Worm (Caenorhabditis elegans): ENCODE results near the gene ins-7.

ins-7 gene

DNA sequence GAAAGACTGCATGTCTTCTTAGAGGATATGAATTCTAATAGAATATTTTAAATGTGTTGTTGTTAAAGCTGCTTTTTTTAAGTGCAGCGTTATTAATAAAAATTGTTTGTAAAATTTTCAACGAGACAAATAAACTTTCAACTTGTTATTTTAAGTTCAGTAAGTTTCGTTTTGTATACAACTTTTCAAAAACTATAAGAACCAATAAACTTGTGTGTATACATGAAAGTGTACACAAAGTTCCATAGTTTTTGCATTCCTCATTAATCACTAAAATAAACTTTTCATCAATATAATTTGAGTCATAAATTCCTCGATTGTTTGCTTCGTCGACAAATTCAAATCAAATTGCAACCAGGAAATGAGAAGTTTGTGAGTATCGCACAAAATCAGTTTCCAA lies 34.0 kb downstream of the ins-7 start, which contains the start of gene srm-3:
srm-3 (plus strand) TSS at position 301 of the 400 bp plus-strand sequence.
- TF ChIP-seq ztf-23 (GFP tag; IDR thresholded peaks at IDR 0.05) = no peak
- TF ChIP-seq T22C8.4 (GFP tag; IDR thresholded peaks at IDR 0.05) = no peak
- TF ChIP-seq med-1 (GFP tag; optimal IDR thresholded peaks at IDR 0.05; ENCODE audit: insufficient read depth) = no peak
- no peak for TF ChIP-seq ref-1 (GFP tag; conservative IDR thresholded peaks at IDR 0.05)
- no peak for TF ChIP-seq flt-1 (GFP tag; IDR thresholded peaks at IDR 0.05)
- no peak for TF ChIP-seq klf-2 (GFP tag; conservative IDR thresholded peaks at IDR 0.05)

DNA sequence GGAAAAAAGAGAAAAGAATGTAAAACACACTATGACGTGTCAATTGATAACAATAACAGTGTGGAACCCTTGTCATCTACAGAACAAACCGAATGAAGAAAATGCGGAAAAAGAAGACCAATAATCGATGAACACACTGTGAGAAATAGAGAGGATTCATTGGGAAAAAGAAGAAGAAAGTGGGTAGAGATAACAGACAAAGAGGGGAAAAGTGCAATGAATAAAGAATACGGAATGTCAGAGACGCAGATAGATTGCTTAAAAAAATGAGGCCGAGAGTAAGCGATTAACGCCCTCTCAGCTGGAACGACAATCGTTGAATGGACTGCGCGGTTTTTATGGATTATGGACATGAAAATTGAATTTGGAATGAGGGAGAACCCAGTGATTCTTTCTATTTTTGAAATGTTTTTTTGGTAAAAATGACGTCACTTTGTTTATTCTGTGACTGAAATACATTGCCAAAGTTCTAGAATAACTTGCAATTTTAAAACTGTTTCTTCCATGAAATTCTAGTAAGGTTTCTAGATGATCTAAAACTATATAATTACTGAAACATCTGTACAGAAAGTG lies 34.8 kb downstream of the ins-7 start, which contains the start of gene amph-1:
amph-1 (minus strand) TSS at position 85 of the 573 bp plus-strand sequence.
- no peak for TF ChIP-seq ref-1 (GFP tag; conservative IDR thresholded peaks at IDR 0.05)
- TF ChIP-seq tab-1 (GFP tag; IDR thresholded peaks at IDR 0.05) = no peak
- TF ChIP-seq med-1 (GFP tag; optimal IDR thresholded peaks at IDR 0.05; ENCODE audit: insufficient read depth) = no peak
- TF ChIP-seq flt-1 (GFP tag; IDR thresholded peaks at IDR 0.05) = no peak
- TF ChIP-seq klf-2 (GFP tag; conservative IDR thresholded peaks at IDR 0.05) = no peak
- TF ChIP-seq ztf-23 (GFP tag; IDR thresholded peaks at IDR 0.05) = no peak
- TF ChIP-seq T22C8.4 (GFP tag; IDR thresholded peaks at IDR 0.05) = no peak
- TF ChIP-seq cog-1 (tag; optimal IDR thresholded peaks at IDR 0.05) = no peak
- TF ChIP-seq ztf-29 (GFP tag; IDR thresholded peaks at IDR 0.05) = no peak

- TF ChIP-seq flt-1 (GFP tag; IDR thresholded peaks at IDR 0.05) (no peak), ztf-23 (GFP tag; IDR thresholded peaks at IDR 0.05) (no peak), klf-2 (GFP tag; conservative IDR thresholded peaks at IDR 0.05) (no peak), ztf-29 (GFP tag; IDR thresholded peaks at IDR 0.05) (no peak), med-1 (GFP tag; optimal IDR thresholded peaks at IDR 0.05; ENCODE audit: insufficient read depth) (no peak), tab-1 (GFP tag; IDR thresholded peaks at IDR 0.05) (no peak), cog-1 (tag; optimal IDR thresholded peaks at IDR 0.05) (no peak), T22C8.4 (GFP tag; IDR thresholded peaks at IDR 0.05) (no peak), ref-1 (GFP tag; conservative IDR thresholded peaks at IDR 0.05) (no peak)
Measured at ce11 chrIV:9643188-9643587, 39.5 kb downstream of the ins-7 start, which contains the start of gene degl-2. TSS of gene degl-2 (plus strand) at chrIV:9643488.

- TF ChIP-seq cog-1 (tag; optimal IDR thresholded peaks at IDR 0.05) = no peak
Measured at ce11 chrIV:9641925-9642324, 40.7 kb downstream of the ins-7 start, which contains the start of gene del-2. TSS of gene del-2 (minus strand) at chrIV:9642025.

ce11 chrIV:9634848-9635247 lies 47.8 kb downstream of the ins-7 start, which contains the start of gene mca-1:
TSS of gene mca-1 (minus strand) at chrIV:9634948.
- TF ChIP-seq ztf-29 (GFP tag; IDR thresholded peaks at IDR 0.05) = no peak
- TF ChIP-seq ztf-23 (GFP tag; IDR thresholded peaks at IDR 0.05) = no peak
- no peak for TF ChIP-seq klf-2 (GFP tag; conservative IDR thresholded peaks at IDR 0.05)
- TF ChIP-seq T22C8.4 (GFP tag; IDR thresholded peaks at IDR 0.05) = no peak
- TF ChIP-seq flt-1 (GFP tag; IDR thresholded peaks at IDR 0.05) = no peak
- no peak for TF ChIP-seq med-1 (GFP tag; optimal IDR thresholded peaks at IDR 0.05; ENCODE audit: insufficient read depth)
- TF ChIP-seq ref-1 (GFP tag; conservative IDR thresholded peaks at IDR 0.05) = no peak
- no peak for TF ChIP-seq tab-1 (GFP tag; IDR thresholded peaks at IDR 0.05)

DNA sequence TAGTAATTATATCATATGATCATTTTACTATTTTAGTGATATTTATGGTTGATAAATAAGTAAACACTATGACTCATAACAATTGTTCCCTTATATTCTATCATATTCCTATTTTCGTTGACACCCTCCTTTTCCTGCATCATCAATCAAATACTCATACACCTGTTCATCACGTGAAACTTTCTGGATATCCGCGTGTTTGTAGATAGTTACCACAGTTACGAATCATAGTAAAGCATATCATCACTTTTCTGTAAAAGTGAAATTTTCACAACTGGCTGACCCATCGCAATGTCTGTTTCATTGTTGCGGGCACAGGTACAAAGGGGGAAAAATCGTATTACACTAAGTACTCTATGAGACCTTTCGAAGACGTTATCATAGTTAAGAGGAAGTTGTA lies 48.8 kb downstream of the ins-7 start:
- TF ChIP-seq flt-1 (GFP tag; IDR thresholded peaks at IDR 0.05) (no peak), tab-1 (GFP tag; IDR thresholded peaks at IDR 0.05) (no peak)

DNA sequence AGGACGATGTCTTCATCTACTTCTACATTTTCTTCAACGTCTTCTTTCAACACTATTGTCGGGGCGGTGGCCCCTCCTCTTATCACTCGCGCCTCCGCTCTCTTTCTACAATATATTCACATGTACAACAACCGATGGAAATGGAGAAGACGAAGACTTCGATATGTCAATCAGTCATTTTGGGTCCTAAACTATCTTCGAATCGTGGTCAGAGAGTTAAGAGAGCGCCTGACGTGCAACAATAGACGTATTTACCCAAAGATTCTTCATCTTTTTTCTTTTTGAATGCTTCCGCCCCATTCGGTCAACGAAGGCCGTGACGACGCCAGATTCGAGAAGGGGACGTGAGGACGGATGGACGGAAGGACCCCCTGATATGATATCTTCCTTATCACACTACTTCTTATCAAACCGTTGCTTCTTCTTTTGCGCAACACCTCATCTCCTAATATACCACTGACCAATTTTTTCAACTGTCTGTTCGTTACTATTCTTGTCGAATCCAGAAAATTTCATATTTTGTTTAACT lies 49.6 kb downstream of the ins-7 start:
- no peak for TF ChIP-seq flt-1 (GFP tag; IDR thresholded peaks at IDR 0.05)
- no peak for TF ChIP-seq med-1 (GFP tag; optimal IDR thresholded peaks at IDR 0.05; ENCODE audit: insufficient read depth)
- TF ChIP-seq ztf-23 (GFP tag; IDR thresholded peaks at IDR 0.05) = no peak
- no peak for TF ChIP-seq klf-2 (GFP tag; conservative IDR thresholded peaks at IDR 0.05)
- no peak for TF ChIP-seq ztf-29 (GFP tag; IDR thresholded peaks at IDR 0.05)
- no peak for TF ChIP-seq tab-1 (GFP tag; IDR thresholded peaks at IDR 0.05)
- no peak for TF ChIP-seq T22C8.4 (GFP tag; IDR thresholded peaks at IDR 0.05)
- TF ChIP-seq cog-1 (tag; optimal IDR thresholded peaks at IDR 0.05) = no peak
- no peak for TF ChIP-seq ref-1 (GFP tag; conservative IDR thresholded peaks at IDR 0.05)

ce11 chrIV:9632094-9632493 lies 50.6 kb downstream of the ins-7 start:
- TF ChIP-seq ztf-23 (GFP tag; IDR thresholded peaks at IDR 0.05) = no peak
- no peak for TF ChIP-seq ztf-29 (GFP tag; IDR thresholded peaks at IDR 0.05)
- no peak for TF ChIP-seq klf-2 (GFP tag; conservative IDR thresholded peaks at IDR 0.05)
- TF ChIP-seq ref-1 (GFP tag; conservative IDR thresholded peaks at IDR 0.05) = no peak
- no peak for TF ChIP-seq T22C8.4 (GFP tag; IDR thresholded peaks at IDR 0.05)
- no peak for TF ChIP-seq flt-1 (GFP tag; IDR thresholded peaks at IDR 0.05)
- no peak for TF ChIP-seq tab-1 (GFP tag; IDR thresholded peaks at IDR 0.05)
- TF ChIP-seq med-1 (GFP tag; optimal IDR thresholded peaks at IDR 0.05; ENCODE audit: insufficient read depth) = no peak
- TF ChIP-seq cog-1 (tag; optimal IDR thresholded peaks at IDR 0.05) = no peak
